Worm (Caenorhabditis elegans) whole organism, L4/young adult: Measurements from ENCODE around the gene F56C3.1.

Source experiments
- W03F9.2 ChIP-seq: fragments of 150-350 bp; optimal IDR thresholded peaks from 2 replicates; lab custom pipeline; 2014; ENCODE audit warnings: missing biosample characterization, missing genetic modification characterization
- dao-5 ChIP-seq: sonication (generic microtip); optimal IDR thresholded peaks from 2 replicates; lab custom pipeline; 2016; ENCODE audit warnings: missing genotype, missing genetic modification characterization, moderate library complexity, missing compliant biosample characterization
- him-1 ChIP-seq: sonication (generic microtip); optimal IDR thresholded peaks from 2 replicates; lab custom pipeline; 2016; ENCODE audit warnings: missing genotype, missing genetic modification reagents, missing genetic modification characterization, missing compliant biosample characterization

- no peak for TF ChIP-seq him-1 (tag; lab: Kevin White, UChicago)
- no peak for TF ChIP-seq dao-5 (tag; lab: Kevin White, UChicago)
- no peak for TF ChIP-seq W03F9.2
These were observed 3.6 kb upstream of the F56C3.1 start for ce11 chrX:1383546-1383945.
